Fruit fly (Drosophila melanogaster): ENCODE measurements around the gene Zip71B.

- TF ChIP-seq CTCF (optimal IDR thresholded peaks at IDR 0.05) = no peak
- TF ChIP-seq CG8478 (optimal IDR thresholded peaks at IDR 0.05) = no peak
Observed at dm6 chr3L:15021008-15021407, 28.9 kb downstream of the Zip71B start.
